Fruit fly (Drosophila melanogaster) whole organism, embryonic: ENCODE results near the gene Plap.

Experiments used
- ATbp ChIP-seq: fragments of 200-800 bp; sonication (Bioruptor generic); optimal IDR thresholded peaks from 2 replicates; lab custom pipeline; 2017; ENCODE audit warnings: missing biosample characterization, mild to moderate bottlenecking, missing genetic modification characterization, missing genetic modification reagents
- Aef1 ChIP-seq: fragments of 200-800 bp; sonication (Bioruptor generic); IDR thresholded peaks from 3 replicates; pipeline ENCODE4 v1.3.6; 2022; ENCODE audit warnings: missing biosample characterization, missing genetic modification characterization
- Atf-2 ChIP-seq: fragments of 200-800 bp; sonication (Bioruptor generic); optimal IDR thresholded peaks from 2 replicates; lab custom pipeline; 2016; ENCODE audit warnings: missing biosample characterization, missing genetic modification characterization
- B-H1 ChIP-seq: fragments of 200-800 bp; sonication (Bioruptor generic); IDR thresholded peaks from 3 replicates; pipeline ENCODE4 v1.3.6; 2022; ENCODE audit warnings: missing biosample characterization, missing genetic modification characterization
- CG10267 ChIP-seq: fragments of 200-800 bp; sonication (Bioruptor generic); optimal IDR thresholded peaks from 2 replicates; lab custom pipeline; 2018; ENCODE audit warnings: missing biosample characterization, mild to moderate bottlenecking, missing genetic modification characterization, moderate library complexity
- CG11504 ChIP-seq: fragments of 200-800 bp; sonication (Bioruptor generic); optimal IDR thresholded peaks from 3 replicates; lab custom pipeline; 2019; ENCODE audit warnings: missing biosample characterization, mild to moderate bottlenecking, missing genetic modification characterization, moderate library complexity
- CG11696 ChIP-seq: fragments of 200-800 bp; sonication (Bioruptor generic); IDR thresholded peaks from 2 replicates; pipeline ENCODE4 v1.3.6; 2022; ENCODE audit warnings: missing biosample characterization, missing genetic modification characterization
- CG14441 ChIP-seq: fragments of 200-800 bp; sonication (Bioruptor generic); IDR thresholded peaks from 2 replicates; pipeline ENCODE4 v1.3.6; 2022; ENCODE audit warnings: missing biosample characterization, missing genetic modification characterization
- CG14860 ChIP-seq: fragments of 200-800 bp; sonication (Bioruptor generic); IDR thresholded peaks from 3 replicates; pipeline ENCODE4 v1.3.6; 2022; ENCODE audit warnings: missing biosample characterization, missing genetic modification characterization; ENCODE audit not compliant: partially characterized antibody
- CG15011 ChIP-seq: fragments of 200-800 bp; sonication (Bioruptor generic); optimal IDR thresholded peaks from 3 replicates; lab custom pipeline; 2018; ENCODE audit warnings: missing biosample characterization, mild to moderate bottlenecking, missing genetic modification characterization
- CG15073 ChIP-seq: fragments of 200-800 bp; sonication (Bioruptor generic); optimal IDR thresholded peaks from 2 replicates; lab custom pipeline; 2016; ENCODE audit warnings: missing biosample characterization, missing genetic modification characterization
- CG15269 ChIP-seq: fragments of 200-800 bp; sonication (Bioruptor generic); optimal IDR thresholded peaks from 2 replicates; lab custom pipeline; 2018; ENCODE audit warnings: missing biosample characterization, mild to moderate bottlenecking, missing genetic modification characterization, moderate library complexity
- CG17385 ChIP-seq: fragments of 200-800 bp; sonication (Bioruptor generic); optimal IDR thresholded peaks from 3 replicates; lab custom pipeline; 2018; ENCODE audit warnings: missing biosample characterization, mild to moderate bottlenecking, missing genetic modification characterization
- CG30403 ChIP-seq: fragments of 200-800 bp; sonication (Bioruptor generic); optimal IDR thresholded peaks from 3 replicates; lab custom pipeline; 2016; ENCODE audit warnings: missing biosample characterization, missing genetic modification characterization
- CG3838 ChIP-seq: fragments of 200-800 bp; sonication (Bioruptor generic); optimal IDR thresholded peaks from 3 replicates; lab custom pipeline; 2016; ENCODE audit warnings: missing biosample characterization, missing genetic modification characterization
- CG4424 ChIP-seq: fragments of 200-800 bp; sonication (Bioruptor generic); optimal IDR thresholded peaks from 3 replicates; lab custom pipeline; 2016; ENCODE audit warnings: missing biosample characterization, missing genetic modification characterization
- CG4707 ChIP-seq: fragments of 200-800 bp; sonication (Bioruptor generic); optimal IDR thresholded peaks from 2 replicates; lab custom pipeline; 2018; ENCODE audit warnings: missing biosample characterization, mild to moderate bottlenecking, missing genetic modification characterization, moderate library complexity
- CG8765 ChIP-seq: fragments of 200-800 bp; sonication (Bioruptor generic); IDR thresholded peaks from 2 replicates; pipeline ENCODE4 v1.3.6; 2022; ENCODE audit warnings: missing biosample characterization, missing genetic modification characterization
- CG9817 ChIP-seq: fragments of 200-800 bp; sonication (Bioruptor generic); optimal IDR thresholded peaks from 2 replicates; lab custom pipeline; 2018; ENCODE audit warnings: missing biosample characterization, mild to moderate bottlenecking, missing genetic modification characterization, moderate library complexity
- Ets65A ChIP-seq: fragments of 200-800 bp; sonication (Bioruptor generic); peaks from one replicate; lab custom pipeline; 2016; ENCODE audit warnings: missing biosample characterization, missing genetic modification characterization
- Mrtf ChIP-seq: fragments of 200-800 bp; sonication (Bioruptor generic); IDR thresholded peaks from 3 replicates; pipeline ENCODE4 v1.3.6; 2022; ENCODE audit warnings: missing biosample characterization, missing genetic modification characterization
- Oli ChIP-seq: fragments of 200-800 bp; sonication (Bioruptor generic); optimal IDR thresholded peaks from 2 replicates; lab custom pipeline; 2018; ENCODE audit warnings: missing biosample characterization, mild to moderate bottlenecking, missing genetic modification characterization, moderate library complexity
- Pdp1 ChIP-seq, 2 experiments: fragments of 200-800 bp; sonication (Bioruptor generic); optimal IDR thresholded peaks; 3 replicates each; lab custom pipeline; 2016; ENCODE audit warnings: missing biosample characterization in 2 of 2, missing genetic modification characterization in 2 of 2, mild to moderate bottlenecking in 1 of 2, moderate library complexity in 1 of 2
- Ssrp ChIP-seq: fragments of 200-800 bp; sonication (Bioruptor generic); optimal IDR thresholded peaks from 2 replicates; lab custom pipeline; 2018; ENCODE audit warnings: missing biosample characterization, mild to moderate bottlenecking, missing genetic modification characterization, moderate library complexity
- Stat92E ChIP-seq, 3 experiments: fragments of >200 bp in 2 of 3; fragments of 200-800 bp in 1 of 3; sonication (Bioruptor generic) in 1 of 3; optimal IDR thresholded peaks; 2 replicates each; lab custom pipeline; 2017 to 2019; ENCODE audit warnings: missing biosample characterization in 3 of 3, missing genetic modification characterization in 3 of 3, mild to moderate bottlenecking in 1 of 3, moderate library complexity in 1 of 3
- Vsx1 ChIP-seq: fragments of 200-800 bp; sonication (Bioruptor generic); optimal IDR thresholded peaks from 2 replicates; lab custom pipeline; 2017; ENCODE audit warnings: missing biosample characterization, mild to moderate bottlenecking, missing genetic modification characterization, missing genetic modification reagents
- Xrp1 ChIP-seq: fragments of 200-800 bp; sonication (Bioruptor generic); IDR thresholded peaks from 2 replicates; pipeline ENCODE4 v1.3.6; 2022; ENCODE audit warnings: missing biosample characterization, missing genetic modification characterization
- amos ChIP-seq: fragments of 200-800 bp; sonication (Bioruptor generic); IDR thresholded peaks from 2 replicates; pipeline ENCODE4 v1.3.6; 2022; ENCODE audit warnings: missing biosample characterization, missing genetic modification characterization; ENCODE audit not compliant: partially characterized antibody
- aop ChIP-seq: fragments of 200-800 bp; sonication (Bioruptor generic); IDR thresholded peaks from 2 replicates; pipeline ENCODE4 v1.3.6; 2022; ENCODE audit warnings: missing biosample characterization, missing genetic modification characterization
- ato ChIP-seq: fragments of 200-800 bp; sonication (Bioruptor generic); IDR thresholded peaks from 2 replicates; pipeline ENCODE4 v1.3.6; 2022; ENCODE audit warnings: missing biosample characterization, missing genetic modification characterization; ENCODE audit not compliant: partially characterized antibody
- chif ChIP-seq, 2 experiments: fragments of 200-800 bp; sonication (Bioruptor generic); optimal IDR thresholded peaks; 3 replicates each; lab custom pipeline; 2016; ENCODE audit warnings: missing biosample characterization in 2 of 2, missing genetic modification characterization in 2 of 2
- corto ChIP-seq: fragments of 200-800 bp; sonication (Bioruptor generic); optimal IDR thresholded peaks from 2 replicates; lab custom pipeline; 2016; ENCODE audit warnings: missing biosample characterization, mild to moderate bottlenecking, missing genetic modification characterization, moderate library complexity
- dm ChIP-seq: fragments of 200-800 bp; sonication (Bioruptor generic); optimal IDR thresholded peaks from 3 replicates; lab custom pipeline; 2016; ENCODE audit warnings: missing biosample characterization, missing genetic modification characterization
- dpn ChIP-seq, 2 experiments: fragments of 200-800 bp; sonication (Bioruptor generic); optimal IDR thresholded peaks; 3 replicates each; lab custom pipeline; 2016; ENCODE audit warnings: missing biosample characterization in 2 of 2, missing genetic modification characterization in 2 of 2
- fd96Cb ChIP-seq: fragments of 200-800 bp; sonication (Bioruptor generic); optimal IDR thresholded peaks from 2 replicates; lab custom pipeline; 2018; ENCODE audit warnings: missing biosample characterization, mild to moderate bottlenecking, missing genetic modification characterization, moderate library complexity
- gro ChIP-seq: fragments of 200-800 bp; sonication (Bioruptor generic); optimal IDR thresholded peaks from 2 replicates; lab custom pipeline; 2016; ENCODE audit warnings: missing biosample characterization, missing genetic modification characterization
- hb ChIP-seq: fragments of 200-800 bp; sonication (Bioruptor generic); IDR thresholded peaks from 3 replicates; pipeline ENCODE4 v1.3.6; 2022; ENCODE audit warnings: missing biosample characterization, missing genetic modification characterization; ENCODE audit not compliant: partially characterized antibody
- ind ChIP-seq: fragments of 200-800 bp; sonication (Bioruptor generic); optimal IDR thresholded peaks from 3 replicates; lab custom pipeline; 2016; ENCODE audit warnings: missing biosample characterization, missing genetic modification characterization
- insv ChIP-seq, 2 experiments: fragments of 200-800 bp; sonication (Bioruptor generic); optimal IDR thresholded peaks; 3 replicates each; lab custom pipeline; 2016 to 2018; ENCODE audit warnings: missing biosample characterization in 2 of 2, missing genetic modification characterization in 2 of 2
- inv ChIP-seq: fragments of 200-800 bp; sonication (Bioruptor generic); IDR thresholded peaks from 2 replicates; pipeline ENCODE4 v1.3.6; 2022; ENCODE audit warnings: missing biosample characterization, missing genetic modification characterization; ENCODE audit not compliant: partially characterized antibody
- jumu ChIP-seq: fragments of 200-800 bp; sonication (Bioruptor generic); optimal IDR thresholded peaks from 3 replicates; lab custom pipeline; 2016; ENCODE audit warnings: missing biosample characterization, missing genetic modification characterization
- nau ChIP-seq: fragments of 200-800 bp; sonication (Bioruptor generic); optimal IDR thresholded peaks from 3 replicates; lab custom pipeline; 2017; ENCODE audit warnings: missing biosample characterization, mild to moderate bottlenecking, missing genetic modification characterization, missing genetic modification reagents
- nmo ChIP-seq: fragments of 200-800 bp; sonication (Bioruptor generic); optimal IDR thresholded peaks from 2 replicates; lab custom pipeline; 2018; ENCODE audit warnings: missing biosample characterization, mild to moderate bottlenecking, missing genetic modification characterization, moderate library complexity
- pb ChIP-seq: fragments of 200-800 bp; sonication (Bioruptor generic); optimal IDR thresholded peaks from 3 replicates; lab custom pipeline; 2016; ENCODE audit warnings: missing biosample characterization, missing genetic modification characterization
- pros ChIP-seq: fragments of 200-800 bp; sonication (Bioruptor generic); optimal IDR thresholded peaks from 3 replicates; lab custom pipeline; 2019; ENCODE audit warnings: missing biosample characterization, mild to moderate bottlenecking, missing genetic modification characterization, moderate library complexity
- scrt ChIP-seq: fragments of 200-800 bp; sonication (Bioruptor generic); optimal IDR thresholded peaks from 2 replicates; lab custom pipeline; 2018; ENCODE audit warnings: missing biosample characterization, mild to moderate bottlenecking, missing genetic modification characterization, moderate library complexity
- sens ChIP-seq: fragments of 200-800 bp; sonication (Bioruptor generic); peaks from one replicate; lab custom pipeline; 2016; ENCODE audit warnings: missing biosample characterization, missing genetic modification characterization
- vnd ChIP-seq: fragments of 200-800 bp; sonication (Bioruptor generic); IDR thresholded peaks from 3 replicates; pipeline ENCODE4 v1.3.6; 2022; ENCODE audit warnings: missing biosample characterization, missing genetic modification characterization; ENCODE audit not compliant: partially characterized antibody

The Plap gene

DNA sequence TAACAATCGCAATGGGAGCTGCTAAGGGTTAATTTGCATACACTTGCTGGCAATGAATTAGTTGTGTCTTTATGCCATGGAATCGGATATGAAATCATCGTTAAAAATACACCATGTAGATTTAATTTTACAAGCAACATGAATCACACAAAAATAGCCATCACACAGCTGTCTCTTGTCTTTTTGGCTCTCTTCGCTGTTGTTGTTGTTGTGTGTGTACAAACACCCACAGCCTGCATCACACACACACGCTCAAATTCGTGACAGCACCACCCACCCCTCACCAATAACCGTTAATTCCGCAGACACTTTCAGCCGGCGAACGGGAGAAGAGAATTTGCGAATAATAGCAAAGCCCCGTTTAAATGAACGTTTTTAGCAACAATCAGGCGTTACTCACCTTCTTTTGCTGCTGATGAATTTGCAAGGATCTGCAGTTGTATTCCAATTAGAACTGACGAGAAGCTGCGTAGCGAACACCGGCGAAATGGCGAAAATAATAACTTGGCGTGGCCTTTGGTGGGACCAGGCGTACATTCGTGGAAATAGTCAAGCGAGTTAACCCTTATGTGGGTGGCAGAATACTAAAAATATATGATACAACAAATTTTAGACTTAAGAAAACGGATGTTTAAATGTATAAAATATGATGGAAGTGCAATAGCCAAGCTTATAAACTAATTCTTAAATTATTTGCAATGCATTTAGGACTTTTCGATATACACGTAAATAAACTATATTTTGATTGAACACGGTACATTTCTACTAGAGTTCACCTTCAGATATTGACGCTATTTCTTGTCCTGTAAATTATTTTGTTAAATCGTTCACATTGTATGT lies 12.3 kb downstream of the Plap start, which contains the start of gene capt (continued):
- TF ChIP-seq Aef1 (GFP tag; lab: Robert Waterston, UW): peak; percentile 42; the same call in 1 of the 3 replicates
- TF ChIP-seq nau (GFP tag; lab: Kevin White, UChicago): no peak
- TF ChIP-seq hb: no peak
- TF ChIP-seq Vsx1 (GFP tag; lab: Kevin White, UChicago): no peak
- peak; percentile 18; the same call in 1 of the 2 replicates for TF ChIP-seq Xrp1 (GFP tag; lab: Robert Waterston, UW)
- no peak for TF ChIP-seq inv (GFP tag; lab: Robert Waterston, UW)
- TF ChIP-seq CG15011: no peak
- TF ChIP-seq Atf-2 (GFP tag; lab: Kevin White, UChicago): no peak
- peak; percentile 22 for TF ChIP-seq Ssrp
- TF ChIP-seq CG9817 (tag; lab: Kevin White, UChicago): peak; percentile 45
- peak; percentile 21 for TF ChIP-seq CG4424 (GFP tag; lab: Kevin White, UChicago)
- peak; percentile 3 for TF ChIP-seq gro (GFP tag; lab: Kevin White, UChicago)
- TF ChIP-seq B-H1 (GFP tag; lab: Robert Waterston, UW): no peak
- TF ChIP-seq nmo (GFP tag; lab: Kevin White, UChicago): peak; percentile 40
- peak; percentile 54 for TF ChIP-seq CG14441
- no peak for TF ChIP-seq Mrtf (GFP tag; lab: Robert Waterston, UW)
- TF ChIP-seq Oli (tag; lab: Kevin White, UChicago): peak; percentile 34
- TF ChIP-seq CG15269 (tag; lab: Kevin White, UChicago): no peak
- no peak for TF ChIP-seq ATbp (GFP tag; lab: Kevin White, UChicago)
- TF ChIP-seq dm (GFP tag; lab: Kevin White, UChicago): peak; percentile 16
- TF ChIP-seq aop (GFP tag; lab: Robert Waterston, UW): 0 out of 2 replicates have a peak, but pooled peaks have one; percentile 8
- peak; percentile 18 to 31 for TF ChIP-seq Pdp1 (GFP tag; optimal IDR thresholded peaks at IDR 0.05; lab: Kevin White, UChicago)
- TF ChIP-seq CG4707: no peak
- peak in 1 of 2 experiments; percentile 38 for TF ChIP-seq chif (GFP tag; optimal IDR thresholded peaks at IDR 0.05; lab: Kevin White, UChicago)
- no peak for TF ChIP-seq CG11696 (GFP tag; lab: Robert Waterston, UW)
- peak; percentile 73 for TF ChIP-seq sens (GFP tag; lab: Kevin White, UChicago)
- TF ChIP-seq CG8765 (GFP tag; lab: Robert Waterston, UW): no peak
- no peak for TF ChIP-seq pros
- peak; percentile 24 to 28 for TF ChIP-seq dpn (GFP tag; optimal IDR thresholded peaks at IDR 0.05; lab: Kevin White, UChicago)
- peak; percentile 11 for TF ChIP-seq fd96Cb (tag; lab: Kevin White, UChicago)
- no peak for TF ChIP-seq amos (GFP tag; lab: Robert Waterston, UW)
- TF ChIP-seq CG10267 (tag; lab: Kevin White, UChicago): peak; percentile 21
- TF ChIP-seq CG30403 (GFP tag; lab: Kevin White, UChicago): peak; percentile 55
- TF ChIP-seq vnd: no peak
- TF ChIP-seq Ets65A (GFP tag; lab: Kevin White, UChicago): no peak
- TF ChIP-seq jumu (GFP tag; lab: Kevin White, UChicago): peak; percentile 29
- no peak for TF ChIP-seq CG14860
- no peak for TF ChIP-seq CG3838 (GFP tag; lab: Kevin White, UChicago)
- no peak for TF ChIP-seq ato (GFP tag; lab: Robert Waterston, UW)
- TF ChIP-seq CG11504 (tag; lab: Kevin White, UChicago): no peak
- peak; percentile 36 for TF ChIP-seq scrt
- TF ChIP-seq insv (GFP tag; optimal IDR thresholded peaks at IDR 0.05; lab: Kevin White, UChicago): peak; percentile 51 to 85
- TF ChIP-seq CG15073 (GFP tag; lab: Kevin White, UChicago): no peak
- TF ChIP-seq CG17385: peak; percentile 10
- no peak for TF ChIP-seq pb
- no peak for TF ChIP-seq corto
- no peak for TF ChIP-seq Stat92E (GFP tag; optimal IDR thresholded peaks at IDR 0.05; lab: Kevin White, UChicago)
- peak; percentile 52 for TF ChIP-seq ind (GFP tag; lab: Kevin White, UChicago)
